Worm (Caenorhabditis elegans) whole organism, late embryonic: ENCODE results near the gene F21C10.11.

Source experiments
- F13H6.1 ChIP-seq: sonication (generic microtip); optimal IDR thresholded peaks from 2 replicates; lab custom pipeline; 2016; ENCODE audit warnings: missing genetic modification characterization, missing compliant biosample characterization
- ahr-1 ChIP-seq: sonication (generic microtip); optimal IDR thresholded peaks from 2 replicates; lab custom pipeline; 2016; ENCODE audit warnings: missing genetic modification characterization, missing compliant biosample characterization
- ceh-14 ChIP-seq: sonication (generic microtip); optimal IDR thresholded peaks from 2 replicates; lab custom pipeline; 2016; ENCODE audit warnings: missing genotype, missing genetic modification characterization, missing compliant biosample characterization
- ceh-18 ChIP-seq: sonication (generic microtip); optimal IDR thresholded peaks from 2 replicates; lab custom pipeline; 2016; ENCODE audit warnings: missing genetic modification characterization, missing compliant biosample characterization
- ets-4 ChIP-seq: sonication (generic microtip); optimal IDR thresholded peaks from 2 replicates; lab custom pipeline; 2016; ENCODE audit warnings: missing genetic modification characterization, missing compliant biosample characterization
- eyg-1 ChIP-seq: sonication (generic microtip); optimal IDR thresholded peaks from 2 replicates; lab custom pipeline; 2016; ENCODE audit warnings: missing genotype, missing genetic modification characterization, missing compliant biosample characterization
- fax-1 ChIP-seq: sonication (generic microtip); optimal IDR thresholded peaks from 2 replicates; lab custom pipeline; 2016; ENCODE audit warnings: missing genotype, missing genetic modification characterization, missing compliant biosample characterization
- fkh-10 ChIP-seq: fragments of 150-350 bp; optimal IDR thresholded peaks from 2 replicates; lab custom pipeline; 2014; ENCODE audit warnings: missing biosample characterization, missing genetic modification reagents, missing genetic modification characterization
- nhr-11 ChIP-seq: fragments of 150-350 bp; optimal IDR thresholded peaks from 2 replicates; lab custom pipeline; 2014; ENCODE audit warnings: missing biosample characterization, missing genetic modification characterization
- npax-4 ChIP-seq: sonication (generic microtip); optimal IDR thresholded peaks from 2 replicates; lab custom pipeline; 2016; ENCODE audit warnings: missing genetic modification characterization, missing compliant biosample characterization
- pha-4 ChIP-seq: fragments of 150-350 bp; optimal IDR thresholded peaks from 2 replicates; lab custom pipeline; 2018; ENCODE audit warnings: missing biosample characterization, missing genetic modification reagents, missing genetic modification characterization
- sox-2 ChIP-seq: fragments of 200-800 bp; sonication (Bioruptor generic); IDR thresholded peaks from 2 replicates; pipeline ENCODE4 v1.3.6; 2022; ENCODE audit warnings: missing genetic modification reagents, missing genetic modification characterization, missing compliant biosample characterization
- sox-4 ChIP-seq: sonication (generic microtip); optimal IDR thresholded peaks from 2 replicates; lab custom pipeline; 2017; ENCODE audit warnings: mild to moderate bottlenecking, missing genetic modification characterization, inconsistent platforms, missing compliant biosample characterization

DNA sequence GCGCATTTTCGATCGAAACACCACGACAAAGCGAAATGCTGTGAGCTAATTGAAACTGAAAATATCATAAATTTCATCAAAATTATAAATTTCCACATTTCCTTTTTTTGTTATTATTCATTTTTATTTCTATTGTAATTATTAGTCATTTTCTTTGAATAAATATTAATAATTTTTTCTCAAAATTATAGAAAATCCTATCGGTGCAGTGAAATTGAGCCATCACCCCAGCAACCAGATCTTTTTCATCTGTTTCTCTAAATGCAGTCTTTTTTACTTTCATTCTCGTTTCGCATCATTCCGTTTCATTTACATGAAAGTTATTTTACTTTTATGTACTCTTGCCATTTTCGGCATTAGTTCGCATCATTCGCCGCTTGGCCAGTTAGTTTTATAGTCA is 1.3 kb upstream of the F21C10.11 start, which contains the start of gene F21C10.13:
- TF ChIP-seq npax-4 (no peak), nhr-11 (tag; lab: Kevin White, UChicago) (no peak), ceh-18 (no peak), ahr-1 (no peak), sox-4 (tag; lab: Kevin White, UChicago) (no peak), ets-4 (tag; lab: Kevin White, UChicago) (no peak), F13H6.1 (tag; lab: Kevin White, UChicago) (no peak), ceh-14 (tag; lab: Kevin White, UChicago) (no peak), fax-1 (tag; lab: Kevin White, UChicago) (no peak), eyg-1 (no peak), pha-4 (tag; lab: Kevin White, UChicago) (no peak), fkh-10 (GFP tag; lab: Kevin White, UChicago) (no peak), sox-2 (GFP tag; lab: Robert Waterston, UW) (no peak)
